Worm (Caenorhabditis elegans): ENCODE results near the gene F36A4.2.

The F36A4.2 gene

ce11 chrIV:4247334-4247733, 23.7 kb upstream of the F36A4.2 start (continued):
- TF ChIP-seq aptf-3 (GFP tag; IDR thresholded peaks at IDR 0.05), result no peak
- TF ChIP-seq ceh-79 (tag; optimal IDR thresholded peaks at IDR 0.05), result no peak
- TF ChIP-seq C06A6.2 (GFP tag; conservative IDR thresholded peaks at IDR 0.05), result no peak
- no peak for TF ChIP-seq D2030.7 (GFP tag; IDR thresholded peaks at IDR 0.05)
- no peak for TF ChIP-seq tbx-9 (tag; optimal IDR thresholded peaks at IDR 0.05; ENCODE audit: borderline replicate concordance)
- TF ChIP-seq F49E8.2 (tag; optimal IDR thresholded peaks at IDR 0.05; ENCODE audit: insufficient read depth), result no peak

- no peak for TF ChIP-seq sdz-38 (tag; optimal IDR thresholded peaks at IDR 0.05)
- no peak for TF ChIP-seq cebp-1 (GFP tag; IDR thresholded peaks at IDR 0.05)
- TF ChIP-seq cebp-1 (tag; optimal IDR thresholded peaks at IDR 0.05), result peak; percentile 72
- peak; percentile 2 for TF ChIP-seq lsl-1 (GFP tag; optimal IDR thresholded peaks at IDR 0.05)
These were observed 23.3 kb upstream of the F36A4.2 start, which contains the start of gene ama-1 for ce11 chrIV:4247770-4248169. Gene ama-1 (plus strand): TSS chrIV:4248070.

ce11 chrIV:4254989-4255582, 15.9 kb upstream of the F36A4.2 start:
- TF ChIP-seq lag-1 (GFP tag; IDR thresholded peaks at IDR 0.05) (no peak), B0336.3 (GFP tag; IDR thresholded peaks at IDR 0.05) (no peak), B0261.1 (tag; optimal IDR thresholded peaks at IDR 0.05) (no peak), nhr-27 (tag; optimal IDR thresholded peaks at IDR 0.05) (no peak), ztf-22 (GFP tag; optimal IDR thresholded peaks at IDR 0.05) (no peak), tbx-9 (tag; optimal IDR thresholded peaks at IDR 0.05; ENCODE audit: borderline replicate concordance) (no peak), lsy-27 (tag; optimal IDR thresholded peaks at IDR 0.05; ENCODE audit: borderline replicate concordance, insufficient read depth) (no peak), F33H1.4 (GFP tag; IDR thresholded peaks at IDR 0.05) (no peak), madf-6 (GFP tag; IDR thresholded peaks at IDR 0.05) (no peak), zfh-2 (GFP tag; conservative IDR thresholded peaks at IDR 0.05) (peak; percentile 67), Y53G8AR.9 (GFP tag; conservative IDR thresholded peaks at IDR 0.05) (no peak), aptf-3 (GFP tag; IDR thresholded peaks at IDR 0.05) (no peak), sptf-2 (GFP tag; optimal IDR thresholded peaks at IDR 0.05) (peak; percentile 16), ztf-3 (GFP tag; optimal IDR thresholded peaks at IDR 0.05) (no peak), ama-1 (optimal IDR thresholded peaks at IDR 0.05) (no peak), ama-1 (GFP tag; optimal IDR thresholded peaks at IDR 0.05) (no peak), egrh-3 (GFP tag; IDR thresholded peaks at IDR 0.05) (peak; percentile 54; the same call in 1 of the 2 replicates), ceh-91 (GFP tag; IDR thresholded peaks at IDR 0.05) (no peak), attf-6 (GFP tag; IDR thresholded peaks at IDR 0.05) (no peak), Y79H2A.3 (GFP tag; conservative IDR thresholded peaks at IDR 0.05) (no peak), attf-3 (GFP tag; conservative IDR thresholded peaks at IDR 0.05) (no peak), mcd-1 (GFP tag; IDR thresholded peaks at IDR 0.05) (no peak)

- TF ChIP-seq nhr-80 (tag; optimal IDR thresholded peaks at IDR 0.05), result peak; percentile 45
- TF ChIP-seq somi-1 (GFP tag; optimal IDR thresholded peaks at IDR 0.05), result no peak
- 0 out of 2 replicates have a peak, but pooled peaks have one; percentile 40 for TF ChIP-seq dox-1 (GFP tag; IDR thresholded peaks at IDR 0.05)
These were observed 11.6 kb upstream of the F36A4.2 start for ce11 chrIV:4259433-4259832.

ce11 chrIV:4262993-4263392, 8.0 kb upstream of the F36A4.2 start, which contains the start of gene col-33:
Gene col-33 (plus strand): TSS chrIV:4263293.
- TF ChIP-seq mxl-1 (tag; optimal IDR thresholded peaks at IDR 0.05), result no peak
- no peak for TF ChIP-seq hmg-1.2 (GFP tag; IDR thresholded peaks at IDR 0.05)
- no peak for TF ChIP-seq hlh-12 (tag; optimal IDR thresholded peaks at IDR 0.05)
